Fruit fly (Drosophila melanogaster) whole organism, embryonic: ENCODE results near the gene Polr2I.

Source experiments
- Blimp-1 ChIP-seq: fragments of 200-800 bp; sonication (Bioruptor generic); optimal IDR thresholded peaks from 3 replicates; lab custom pipeline; 2018; ENCODE audit warnings: missing biosample characterization, missing genetic modification characterization, mild to moderate bottlenecking, moderate library complexity, missing genetic modification reagents
- CG10565 ChIP-seq: fragments of 200-800 bp; sonication (Bioruptor generic); optimal IDR thresholded peaks from 3 replicates; lab custom pipeline; 2016; ENCODE audit warnings: missing biosample characterization, mild to moderate bottlenecking, missing genetic modification characterization
- CG11696 ChIP-seq: fragments of 200-800 bp; sonication (Bioruptor generic); IDR thresholded peaks from 2 replicates; pipeline ENCODE4 v1.3.6; 2022; ENCODE audit warnings: missing biosample characterization, missing genetic modification characterization
- CG12155 ChIP-seq: fragments of 200-800 bp; sonication (Bioruptor generic); optimal IDR thresholded peaks from 3 replicates; lab custom pipeline; 2016; ENCODE audit warnings: missing biosample characterization, missing genetic modification characterization
- CG12659 ChIP-seq: fragments of 200-800 bp; sonication (Bioruptor generic); optimal IDR thresholded peaks from 3 replicates; lab custom pipeline; 2017; ENCODE audit warnings: mild to moderate bottlenecking, missing biosample characterization, missing genetic modification reagents, missing genetic modification characterization
- CG13287 ChIP-seq: fragments of 200-800 bp; sonication (Bioruptor generic); IDR thresholded peaks from 2 replicates; pipeline ENCODE4 v1.3.6; 2022; ENCODE audit warnings: missing biosample characterization, missing genetic modification characterization; ENCODE audit not compliant: partially characterized antibody
- CG13775 ChIP-seq: fragments of 200-800 bp; sonication (Bioruptor generic); optimal IDR thresholded peaks from 3 replicates; lab custom pipeline; 2017; ENCODE audit warnings: missing biosample characterization, mild to moderate bottlenecking, missing genetic modification characterization
- CG14667 ChIP-seq: fragments of 200-800 bp; sonication (Bioruptor generic); IDR thresholded peaks from 2 replicates; pipeline ENCODE4 v1.3.6; 2022; ENCODE audit warnings: missing biosample characterization, missing genetic modification characterization
- CG14860 ChIP-seq: fragments of 200-800 bp; sonication (Bioruptor generic); IDR thresholded peaks from 3 replicates; pipeline ENCODE4 v1.3.6; 2022; ENCODE audit warnings: missing biosample characterization, missing genetic modification characterization; ENCODE audit not compliant: partially characterized antibody
- CG15479 ChIP-seq: fragments of 200-800 bp; sonication (Bioruptor generic); optimal IDR thresholded peaks from 3 replicates; lab custom pipeline; 2019; ENCODE audit warnings: missing biosample characterization, mild to moderate bottlenecking, missing genetic modification characterization, moderate library complexity
- CG17328 ChIP-seq: fragments of 200-800 bp; sonication (Bioruptor generic); IDR thresholded peaks from 2 replicates; pipeline ENCODE4 v1.3.6; 2022; ENCODE audit warnings: missing biosample characterization, missing genetic modification characterization
- CG17359 ChIP-seq: fragments of 200-800 bp; sonication (Bioruptor generic); optimal IDR thresholded peaks from 3 replicates; lab custom pipeline; 2018; ENCODE audit warnings: missing biosample characterization, mild to moderate bottlenecking, missing genetic modification characterization, moderate library complexity
- CG31224 ChIP-seq: fragments of 200-800 bp; sonication (Bioruptor generic); IDR thresholded peaks from 2 replicates; pipeline ENCODE4 v1.3.6; 2022; ENCODE audit warnings: missing biosample characterization, missing genetic modification characterization
- CG31441 ChIP-seq: fragments of 200-800 bp; sonication (Bioruptor generic); IDR thresholded peaks from 2 replicates; pipeline ENCODE4 v1.3.6; 2022; ENCODE audit warnings: missing biosample characterization, missing genetic modification characterization
- CG32767 ChIP-seq: fragments of 200-800 bp; sonication (Bioruptor generic); IDR thresholded peaks from 2 replicates; pipeline ENCODE4 v1.3.6; 2022; ENCODE audit warnings: missing biosample characterization, missing genetic modification characterization
- CG34376 ChIP-seq: fragments of 200-800 bp; sonication (Bioruptor generic); optimal IDR thresholded peaks from 2 replicates; lab custom pipeline; 2018; ENCODE audit warnings: missing biosample characterization, mild to moderate bottlenecking, missing genetic modification characterization
- CG4730 ChIP-seq: fragments of 200-800 bp; sonication (Bioruptor generic); IDR thresholded peaks from 2 replicates; pipeline ENCODE4 v1.3.6; 2022; ENCODE audit warnings: missing biosample characterization, missing genetic modification characterization
- CG7786 ChIP-seq: fragments of 200-800 bp; sonication (Bioruptor generic); optimal IDR thresholded peaks from 2 replicates; lab custom pipeline; 2016; ENCODE audit warnings: missing biosample characterization, missing genetic modification characterization
- CG8388 ChIP-seq: fragments of 200-800 bp; sonication (Bioruptor generic); optimal IDR thresholded peaks from 2 replicates; lab custom pipeline; 2019; ENCODE audit warnings: missing biosample characterization, mild to moderate bottlenecking, missing genetic modification characterization, moderate library complexity
- CG8944 ChIP-seq: fragments of 200-800 bp; sonication (Bioruptor generic); optimal IDR thresholded peaks from 3 replicates; lab custom pipeline; 2016; ENCODE audit warnings: missing biosample characterization, missing genetic modification characterization
- D19A ChIP-seq: fragments of 200-800 bp; optimal IDR thresholded peaks from 3 replicates; lab custom pipeline; 2019; ENCODE audit warnings: missing biosample characterization, mild to moderate bottlenecking, missing genetic modification characterization, moderate library complexity
- D19B ChIP-seq: fragments of 200-800 bp; sonication (Bioruptor generic); optimal IDR thresholded peaks from 2 replicates; lab custom pipeline; 2017; ENCODE audit warnings: missing biosample characterization, mild to moderate bottlenecking, missing genetic modification characterization
- Dbx ChIP-seq: fragments of 200-800 bp; sonication (Bioruptor generic); IDR thresholded peaks from 3 replicates; pipeline ENCODE4 v1.3.6; 2022; ENCODE audit warnings: missing biosample characterization, missing genetic modification characterization
- Dll ChIP-seq: fragments of 200-800 bp; sonication (Bioruptor generic); IDR thresholded peaks from 4 replicates; pipeline ENCODE4 v1.3.6; 2022; ENCODE audit warnings: missing biosample characterization, missing genetic modification characterization; ENCODE audit not compliant: partially characterized antibody
- Elba2 ChIP-seq: fragments of 200-800 bp; sonication (Bioruptor generic); optimal IDR thresholded peaks from 3 replicates; lab custom pipeline; 2016; ENCODE audit warnings: missing biosample characterization, missing genetic modification characterization
- Gsc ChIP-seq: fragments of 200-800 bp; sonication (Bioruptor generic); IDR thresholded peaks from 2 replicates; pipeline ENCODE4 v1.3.6; 2022; ENCODE audit warnings: missing biosample characterization, missing genetic modification characterization
- HLH54F ChIP-seq: fragments of 200-800 bp; sonication (Bioruptor generic); optimal IDR thresholded peaks from 3 replicates; lab custom pipeline; 2016; ENCODE audit warnings: missing biosample characterization, missing genetic modification characterization
- Hr51 ChIP-seq, 2 experiments: fragments of 200-800 bp; sonication (Bioruptor generic); optimal IDR thresholded peaks; 2 replicates in 1 of 2; 3 replicates in 1 of 2; lab custom pipeline; 2016 to 2018; ENCODE audit warnings: missing biosample characterization in 2 of 2, missing genetic modification characterization in 2 of 2, mild to moderate bottlenecking in 1 of 2, moderate library complexity in 1 of 2
- Kr ChIP-seq: fragments of 200-800 bp; sonication (Bioruptor generic); optimal IDR thresholded peaks from 2 replicates; lab custom pipeline; 2017; ENCODE audit warnings: missing biosample characterization, mild to moderate bottlenecking, missing genetic modification characterization
- NC2α ChIP-seq: fragments of 200-800 bp; sonication (Bioruptor generic); optimal IDR thresholded peaks from 2 replicates; lab custom pipeline; 2016; ENCODE audit warnings: missing biosample characterization, missing genetic modification characterization
- NC2β ChIP-seq: fragments of 200-800 bp; sonication (Bioruptor generic); optimal IDR thresholded peaks from 2 replicates; lab custom pipeline; 2016; ENCODE audit warnings: missing biosample characterization, missing genetic modification characterization
- PHDP ChIP-seq: fragments of 200-800 bp; sonication (Bioruptor generic); optimal IDR thresholded peaks from 3 replicates; lab custom pipeline; 2018; ENCODE audit warnings: missing biosample characterization, mild to moderate bottlenecking, missing genetic modification characterization, moderate library complexity
- TFAM ChIP-seq: fragments of 200-800 bp; sonication (Bioruptor generic); optimal IDR thresholded peaks from 2 replicates; lab custom pipeline; 2017; ENCODE audit warnings: missing biosample characterization, missing genetic modification characterization, inconsistent platforms
- ab ChIP-seq: fragments of 200-800 bp; sonication (Bioruptor generic); optimal IDR thresholded peaks from 2 replicates; lab custom pipeline; 2016; ENCODE audit warnings: missing biosample characterization, missing genetic modification characterization
- chn ChIP-seq: fragments of 200-800 bp; sonication (Bioruptor generic); optimal IDR thresholded peaks from 2 replicates; lab custom pipeline; 2016; ENCODE audit warnings: missing biosample characterization, missing genetic modification characterization
- cwo ChIP-seq: fragments of 200-800 bp; sonication (Bioruptor generic); optimal IDR thresholded peaks from 3 replicates; lab custom pipeline; 2017; ENCODE audit warnings: missing biosample characterization, missing genetic modification characterization, mild to moderate bottlenecking, moderate library complexity, missing genetic modification reagents
- esg ChIP-seq: fragments of 200-800 bp; sonication (Bioruptor generic); conservative IDR thresholded peaks from 2 replicates; pipeline ENCODE4 v1.3.6; 2022; ENCODE audit warnings: missing biosample characterization, missing genetic modification characterization
- exex ChIP-seq: fragments of 200-800 bp; sonication (Bioruptor generic); optimal IDR thresholded peaks from 4 replicates; lab custom pipeline; 2018; ENCODE audit warnings: missing biosample characterization, mild to moderate bottlenecking, missing genetic modification characterization, moderate library complexity
- fru ChIP-seq: fragments of >200 bp; optimal IDR thresholded peaks from 2 replicates; lab custom pipeline; 2017
- mam ChIP-seq: fragments of 200-800 bp; sonication (Bioruptor generic); optimal IDR thresholded peaks from 3 replicates; lab custom pipeline; 2016; ENCODE audit warnings: missing biosample characterization, missing genetic modification characterization
- mld ChIP-seq: fragments of 200-800 bp; sonication (Bioruptor generic); IDR thresholded peaks from 3 replicates; pipeline ENCODE4 v1.3.6; 2022; ENCODE audit warnings: missing biosample characterization, missing genetic modification characterization; ENCODE audit not compliant: partially characterized antibody
- otp ChIP-seq: fragments of 200-800 bp; sonication (Bioruptor generic); IDR thresholded peaks from 3 replicates; pipeline ENCODE4, ENCODE4 v1.3.6; 2022; ENCODE audit warnings: missing biosample characterization, missing genetic modification characterization
- prd ChIP-seq, 3 experiments: fragments of >200 bp in 2 of 3; fragments of 200-800 bp in 1 of 3; sonication (Bioruptor generic) in 1 of 3; optimal IDR thresholded peaks in 2 of 3; IDR thresholded peaks in 1 of 3; 2 replicates in 2 of 3; 3 replicates in 1 of 3; pipeline versions ENCODE4 v1.3.6 to Lab custom; 2017 to 2022; ENCODE audit warnings: missing biosample characterization in 1 of 3, missing genetic modification characterization in 1 of 3
- repo ChIP-seq: fragments of 200-800 bp; sonication (Bioruptor generic); optimal IDR thresholded peaks from 2 replicates; lab custom pipeline; 2016; ENCODE audit warnings: missing biosample characterization, missing genetic modification characterization
- sc ChIP-seq, 3 experiments: fragments of >200 bp in 2 of 3; fragments of 200-800 bp in 1 of 3; sonication (Bioruptor generic) in 1 of 3; optimal IDR thresholded peaks; 2 replicates in 2 of 3; 3 replicates in 1 of 3; lab custom pipeline; 2017; ENCODE audit warnings: mild to moderate bottlenecking in 1 of 3, missing biosample characterization in 1 of 3, missing genetic modification characterization in 1 of 3, missing genetic modification reagents in 1 of 3
- sim ChIP-seq: fragments of 200-800 bp; sonication (Bioruptor generic); IDR thresholded peaks from 2 replicates; pipeline ENCODE4 v1.3.6; 2022; ENCODE audit warnings: missing biosample characterization, missing genetic modification characterization
- sqz ChIP-seq: fragments of 200-800 bp; sonication (Bioruptor generic); optimal IDR thresholded peaks from 3 replicates; lab custom pipeline; 2018; ENCODE audit warnings: missing biosample characterization, mild to moderate bottlenecking, missing genetic modification characterization
- stc ChIP-seq: fragments of 200-800 bp; sonication (Bioruptor generic); IDR thresholded peaks from 2 replicates; pipeline ENCODE4 v1.3.6; 2022; ENCODE audit warnings: missing biosample characterization, missing genetic modification characterization
- z ChIP-seq: fragments of 200-800 bp; sonication (Bioruptor generic); IDR thresholded peaks from 3 replicates; pipeline ENCODE4 v1.3.6; 2022; ENCODE audit warnings: missing biosample characterization, missing genetic modification characterization

The Polr2I gene

dm6 chr3R:14283754-14284421 is 25.0 kb upstream of the Polr2I start (continued):
- TF ChIP-seq D19B (peak; percentile 95), HLH54F (GFP tag; lab: Kevin White, UChicago) (peak; percentile 95), sqz (peak; percentile 96), Kr (GFP tag; lab: Kevin White, UChicago) (no peak), CG8388 (GFP tag; lab: Kevin White, UChicago) (peak; percentile 98), Hr51 (GFP tag; optimal IDR thresholded peaks at IDR 0.05; lab: Kevin White, UChicago) (peak; percentile 95 to 99), Gsc (no peak), otp (no peak), prd (optimal IDR thresholded peaks at IDR 0.05; lab: Kevin White, UChicago) (no peak), prd (GFP tag; IDR thresholded peaks at IDR 0.05; lab: Robert Waterston, UW) (no peak), CG10565 (GFP tag; lab: Kevin White, UChicago) (peak; percentile 90), CG4730 (no peak), mld (GFP tag; lab: Robert Waterston, UW) (no peak), Dbx (GFP tag; lab: Robert Waterston, UW) (no peak), Elba2 (GFP tag; lab: Kevin White, UChicago) (peak; percentile 14), CG34376 (GFP tag; lab: Kevin White, UChicago) (peak; percentile 92), CG17359 (tag; lab: Kevin White, UChicago) (peak; percentile 99), CG13287 (GFP tag; lab: Robert Waterston, UW) (no peak), CG31441 (GFP tag; lab: Robert Waterston, UW) (no peak), esg (no peak), cwo (GFP tag; lab: Kevin White, UChicago) (peak; percentile 98), D19A (tag; lab: Kevin White, UChicago) (peak; percentile 96), Blimp-1 (GFP tag; lab: Kevin White, UChicago) (peak; percentile 98), fru (lab: Kevin White, UChicago) (no peak), mam (peak; percentile 95), CG15479 (GFP tag; lab: Kevin White, UChicago) (no peak), CG8944 (peak; percentile 88), repo (GFP tag; lab: Kevin White, UChicago) (peak; percentile 83), NC2α (GFP tag; lab: Kevin White, UChicago) (peak; percentile 90), CG12155 (GFP tag; lab: Kevin White, UChicago) (peak; percentile 97), sc (optimal IDR thresholded peaks at IDR 0.05; lab: Kevin White, UChicago) (no peak), sc (GFP tag; optimal IDR thresholded peaks at IDR 0.05; lab: Kevin White, UChicago) (peak; percentile 98), CG31224 (no peak), CG17328 (GFP tag; lab: Robert Waterston, UW) (no peak), CG14667 (GFP tag; lab: Robert Waterston, UW) (no peak), PHDP (tag; lab: Kevin White, UChicago) (peak; percentile 99), CG7786 (peak; percentile 91), CG32767 (no peak), CG13775 (GFP tag; lab: Kevin White, UChicago) (peak; percentile 98), NC2β (GFP tag; lab: Kevin White, UChicago) (peak; percentile 95), sim (GFP tag; lab: Robert Waterston, UW) (no peak), CG14860 (GFP tag; lab: Robert Waterston, UW) (no peak), chn (GFP tag; lab: Kevin White, UChicago) (peak; percentile 96), Dll (GFP tag; lab: Robert Waterston, UW) (no peak), z (GFP tag; lab: Robert Waterston, UW) (no peak), TFAM (GFP tag; lab: Kevin White, UChicago) (peak; percentile 88), exex (tag; lab: Kevin White, UChicago) (peak; percentile 75), CG12659 (peak; percentile 99), ab (GFP tag; lab: Kevin White, UChicago) (peak; percentile 74), CG11696 (GFP tag; lab: Robert Waterston, UW) (no peak), stc (GFP tag; lab: Robert Waterston, UW) (no peak)
